Worm (Caenorhabditis elegans) whole organism, dauer: ENCODE measurements around the gene T26H5.10.

Source experiments
- unc-62 ChIP-seq: sonication (generic microtip); optimal IDR thresholded peaks from 2 replicates; lab custom pipeline; 2017; ENCODE audit warnings: missing biosample characterization, missing genetic modification reagents, missing genetic modification characterization

T26H5.10 gene

ce11 chrV:15443708-15444107 is at the start of gene T26H5.10:
Gene T26H5.10, minus strand, starts transcription at chrV:15443808.
- TF ChIP-seq unc-62 (GFP tag; lab: Kevin White, UChicago), result no peak

ce11 chrV:15492518-15492917 is 48.9 kb upstream of the T26H5.10 start, which contains the start of gene str-264:
Gene str-264, minus strand, starts transcription at chrV:15492618.
- TF ChIP-seq unc-62 (GFP tag; lab: Kevin White, UChicago), result no peak

ce11 chrV:15487764-15488163 is 44.2 kb upstream of the T26H5.10 start, which contains the start of gene srw-21:
Gene srw-21, plus strand, starts transcription at chrV:15488064.
- TF ChIP-seq unc-62 (GFP tag; lab: Kevin White, UChicago), result no peak

ce11 chrV:15484537-15484936 is 40.9 kb upstream of the T26H5.10 start, which contains the start of gene C06B8.3:
Gene C06B8.3, minus strand, starts transcription at chrV:15484637.
- no peak for TF ChIP-seq unc-62 (GFP tag; lab: Kevin White, UChicago)

ce11 chrV:15483563-15483962 is 40.0 kb upstream of the T26H5.10 start:
- no peak for TF ChIP-seq unc-62 (GFP tag; lab: Kevin White, UChicago)

ce11 chrV:15481374-15481773 is 37.8 kb upstream of the T26H5.10 start, which contains the start of gene nhr-150:
Gene nhr-150, minus strand, starts transcription at chrV:15481465.
- TF ChIP-seq unc-62 (GFP tag; lab: Kevin White, UChicago), result no peak

ce11 chrV:15480505-15481075 is 37.0 kb upstream of the T26H5.10 start:
- TF ChIP-seq unc-62 (GFP tag; lab: Kevin White, UChicago), result no peak

ce11 chrV:15479825-15480224 is 36.2 kb upstream of the T26H5.10 start:
- no peak for TF ChIP-seq unc-62 (GFP tag; lab: Kevin White, UChicago)

ce11 chrV:15479107-15479506 is 35.5 kb upstream of the T26H5.10 start:
- TF ChIP-seq unc-62 (GFP tag; lab: Kevin White, UChicago), result no peak

ce11 chrV:15478597-15478996 is 35.0 kb upstream of the T26H5.10 start, which contains the start of gene C06B8.2:
Gene C06B8.2, minus strand, starts transcription at chrV:15478749.
- no peak for TF ChIP-seq unc-62 (GFP tag; lab: Kevin White, UChicago)

ce11 chrV:15471029-15471428 is 27.4 kb upstream of the T26H5.10 start, which contains the start of gene dpf-1:
Gene dpf-1, plus strand, starts transcription at chrV:15471329.
- TF ChIP-seq unc-62 (GFP tag; lab: Kevin White, UChicago), result no peak

- TF ChIP-seq unc-62 (GFP tag; lab: Kevin White, UChicago), result no peak
Measured at ce11 chrV:15466719-15467118, 23.1 kb upstream of the T26H5.10 start.

ce11 chrV:15466017-15466416 is 22.4 kb upstream of the T26H5.10 start:
- TF ChIP-seq unc-62 (GFP tag; lab: Kevin White, UChicago), result no peak

- no peak for TF ChIP-seq unc-62 (GFP tag; lab: Kevin White, UChicago)
Measured at ce11 chrV:15465032-15465727, 21.6 kb upstream of the T26H5.10 start, which contains the start of gene pqn-71. Gene pqn-71, plus strand, starts transcription at chrV:15465677.

- no peak for TF ChIP-seq unc-62 (GFP tag; lab: Kevin White, UChicago)
Measured at ce11 chrV:15464402-15464801, 20.8 kb upstream of the T26H5.10 start, which contains the start of gene rocf-1. Gene rocf-1, minus strand, starts transcription at chrV:15464502.

- TF ChIP-seq unc-62 (GFP tag; lab: Kevin White, UChicago), result no peak
Measured at ce11 chrV:15459088-15459487, 15.5 kb upstream of the T26H5.10 start, which contains the start of gene str-71. Gene str-71, minus strand, starts transcription at chrV:15459188.
